Worm (Caenorhabditis elegans): ENCODE results near the gene spp-12.

The spp-12 gene

ce11 chrV:13850170-13850569 is 39.4 kb upstream of the spp-12 start, which contains the start of gene hpx-2 (continued):
- TF ChIP-seq rbr-2 (tag; optimal IDR thresholded peaks at IDR 0.05), result no peak
- no peak for TF ChIP-seq dve-1 (tag; optimal IDR thresholded peaks at IDR 0.05; ENCODE audit: insufficient read depth)

- TF ChIP-seq nhr-28 (tag; optimal IDR thresholded peaks at IDR 0.05) (no peak), zip-11 (GFP tag; IDR thresholded peaks at IDR 0.05) (no peak), daf-16 (GFP tag; optimal IDR thresholded peaks at IDR 0.05) (no peak), daf-16 (tag; optimal IDR thresholded peaks at IDR 0.05) (no peak), lin-29 (GFP tag; IDR thresholded peaks at IDR 0.05) (no peak), ceh-28 (tag; optimal IDR thresholded peaks at IDR 0.05) (no peak), skn-1 (tag; optimal IDR thresholded peaks at IDR 0.05) (no peak), aly-2 (tag; optimal IDR thresholded peaks at IDR 0.05) (no peak), F44E2.7 (GFP tag; IDR thresholded peaks at IDR 0.05) (no peak), ZK546.5 (tag; optimal IDR thresholded peaks at IDR 0.05) (no peak), mdl-1 (tag; optimal IDR thresholded peaks at IDR 0.05) (no peak)
Observed at ce11 chrV:13854306-13854705, 35.3 kb upstream of the spp-12 start, which contains the start of gene ttr-21. Gene ttr-21 (minus strand): TSS chrV:13854405.

- TF ChIP-seq lin-39 (tag; optimal IDR thresholded peaks at IDR 0.05) (no peak), nhr-11 (tag; optimal IDR thresholded peaks at IDR 0.05) (no peak)
Observed at ce11 chrV:13856376-13856775, 33.2 kb upstream of the spp-12 start, which contains the start of gene srx-134. Gene srx-134 (minus strand): TSS chrV:13856476.

- TF ChIP-seq zip-11 (GFP tag; IDR thresholded peaks at IDR 0.05) (no peak), nhr-6 (tag; optimal IDR thresholded peaks at IDR 0.05) (no peak), Y105C5A.15 (GFP tag; IDR thresholded peaks at IDR 0.05) (no peak), R02D3.7 (tag; optimal IDR thresholded peaks at IDR 0.05) (no peak), egl-27 (tag; optimal IDR thresholded peaks at IDR 0.05) (no peak), ama-1 (optimal IDR thresholded peaks at IDR 0.05) (no peak), pha-4 (GFP tag; IDR thresholded peaks at IDR 0.05) (no peak), pha-4 (tag; optimal IDR thresholded peaks at IDR 0.05) (no peak), tag-97 (GFP tag; IDR thresholded peaks at IDR 0.05) (no peak), ceh-62 (tag; optimal IDR thresholded peaks at IDR 0.05) (no peak), hmg-1.1 (GFP tag; IDR thresholded peaks at IDR 0.05) (no peak), mep-1 (tag; optimal IDR thresholded peaks at IDR 0.05) (no peak), ces-1 (GFP tag; optimal IDR thresholded peaks at IDR 0.05) (no peak)
Observed at ce11 chrV:13857132-13857531, 32.5 kb upstream of the spp-12 start, which contains the start of gene srx-136. Gene srx-136 (plus strand): TSS chrV:13857432.

ce11 chrV:13858906-13859305 is 30.7 kb upstream of the spp-12 start, which contains the start of gene srx-135:
Gene srx-135 (plus strand): TSS chrV:13859206.
- no peak for TF ChIP-seq ztf-11 (tag; optimal IDR thresholded peaks at IDR 0.05)
- no peak for TF ChIP-seq Y105C5A.15 (GFP tag; IDR thresholded peaks at IDR 0.05)
- TF ChIP-seq aly-2 (tag; optimal IDR thresholded peaks at IDR 0.05), result no peak
- TF ChIP-seq nhr-11 (tag; optimal IDR thresholded peaks at IDR 0.05), result no peak
- TF ChIP-seq lin-38 (GFP tag; IDR thresholded peaks at IDR 0.05), result no peak
- no peak for TF ChIP-seq ceh-82 (tag; optimal IDR thresholded peaks at IDR 0.05)
- no peak for TF ChIP-seq zfp-3 (GFP tag; conservative IDR thresholded peaks at IDR 0.05)
- TF ChIP-seq ceh-62 (tag; optimal IDR thresholded peaks at IDR 0.05), result no peak
- TF ChIP-seq nhr-6 (tag; optimal IDR thresholded peaks at IDR 0.05), result no peak
- TF ChIP-seq nhr-42 (GFP tag; IDR thresholded peaks at IDR 0.05), result no peak
- TF ChIP-seq rbr-2 (tag; optimal IDR thresholded peaks at IDR 0.05), result no peak
- TF ChIP-seq skn-1 (tag; optimal IDR thresholded peaks at IDR 0.05), result no peak
- TF ChIP-seq R02D3.7 (tag; optimal IDR thresholded peaks at IDR 0.05), result no peak
- TF ChIP-seq set-16 (GFP tag; IDR thresholded peaks at IDR 0.05), result no peak
- TF ChIP-seq spr-3 (GFP tag; optimal IDR thresholded peaks at IDR 0.05), result no peak

- no peak for TF ChIP-seq ceh-44 (GFP tag; IDR thresholded peaks at IDR 0.05)
- TF ChIP-seq hlh-30 (tag; optimal IDR thresholded peaks at IDR 0.05; ENCODE audit: insufficient read depth), result no peak
- TF ChIP-seq hlh-11 (tag; optimal IDR thresholded peaks at IDR 0.05), result no peak
Observed at ce11 chrV:13862505-13862904, 27.1 kb upstream of the spp-12 start, which contains the start of gene srx-137. Gene srx-137 (plus strand): TSS chrV:13862805.
